Worm (Caenorhabditis elegans) whole organism, L4 larva: ENCODE results near the gene T11G6.2.

ENCODE experiments used
- Y5F2A.4 ChIP-seq: fragments of 200-800 bp; sonication (Bioruptor generic); optimal IDR thresholded peaks from 2 replicates; lab custom pipeline; 2018; ENCODE audit warnings: mild to moderate bottlenecking, missing genetic modification characterization, missing compliant biosample characterization
- daf-19 ChIP-seq: fragments of 200-800 bp; sonication (Bioruptor generic); conservative IDR thresholded peaks from 2 replicates; pipeline ENCODE4 v1.3.6; 2022; ENCODE audit warnings: missing genetic modification characterization, missing compliant biosample characterization
- fkh-10 ChIP-seq: fragments of 150-350 bp; optimal IDR thresholded peaks from 2 replicates; lab custom pipeline; 2014; ENCODE audit warnings: missing biosample characterization, missing genetic modification reagents, missing genetic modification characterization
- lin-15B ChIP-seq: fragments of 150-350 bp; sonication (generic microtip); optimal IDR thresholded peaks from 3 replicates; lab custom pipeline; 2014; ENCODE audit warnings: missing biosample characterization, missing genetic modification characterization
- lsy-2 ChIP-seq, 2 experiments: fragments of 150-350 bp in 1 of 2; sonication (generic microtip) in 1 of 2; optimal IDR thresholded peaks; 2 replicates each; lab custom pipeline; 2014 to 2017; ENCODE audit warnings: missing biosample characterization in 2 of 2, missing genetic modification characterization in 2 of 2
- mep-1 ChIP-seq: fragments of 150-350 bp; sonication (generic microtip); optimal IDR thresholded peaks from 3 replicates; lab custom pipeline; 2014; ENCODE audit warnings: missing biosample characterization, missing genetic modification characterization
- nhr-111 ChIP-seq: fragments of 200-800 bp; sonication (Bioruptor generic); optimal IDR thresholded peaks from 2 replicates; lab custom pipeline; 2018; ENCODE audit warnings: mild to moderate bottlenecking, missing genetic modification characterization, missing compliant biosample characterization
- nhr-237 ChIP-seq: sonication (generic microtip); optimal IDR thresholded peaks from 2 replicates; lab custom pipeline; 2017; ENCODE audit warnings: missing biosample characterization, missing genetic modification characterization
- pha-4 ChIP-seq, 2 experiments: fragments of 150-350 bp in 1 of 2; fragments of 200-800 bp in 1 of 2; sonication (Bioruptor generic) in 1 of 2; IDR thresholded peaks in 1 of 2; optimal IDR thresholded peaks in 1 of 2; 2 replicates each; pipeline versions ENCODE4 v1.3.6 to Lab custom; 2014 to 2022; ENCODE audit warnings: missing genetic modification characterization in 2 of 2, missing genetic modification reagents in 2 of 2, missing biosample characterization in 1 of 2, missing compliant biosample characterization in 1 of 2
- snpc-4 ChIP-seq: fragments of 150-350 bp; optimal IDR thresholded peaks from 2 replicates; lab custom pipeline; 2014; ENCODE audit warnings: missing biosample characterization, missing genetic modification characterization
- unc-39 ChIP-seq: sonication (generic microtip); optimal IDR thresholded peaks from 2 replicates; lab custom pipeline; 2017; ENCODE audit warnings: missing biosample characterization, missing genetic modification characterization
- unc-62 ChIP-seq, 3 experiments: fragments of 150-350 bp in 1 of 3; sonication (generic microtip); optimal IDR thresholded peaks in 2 of 3; peaks in 1 of 3; 1 replicate in 1 of 3; 2 replicates in 2 of 3; lab custom pipeline; 2014 to 2017; ENCODE audit warnings: missing biosample characterization in 3 of 3, missing genetic modification characterization in 3 of 3, missing genetic modification reagents in 3 of 3, missing genotype in 1 of 3
- zag-1 ChIP-seq: fragments of 150-350 bp; optimal IDR thresholded peaks from 2 replicates; lab custom pipeline; 2014; ENCODE audit warnings: missing biosample characterization, missing genetic modification characterization

ce11 chrIV:10811388-10811787 is 46.9 kb downstream of the T11G6.2 start:
- TF ChIP-seq zag-1 = no peak
- TF ChIP-seq unc-39 = no peak
- TF ChIP-seq nhr-237 (tag; lab: Kevin White, UChicago) = no peak
- no peak for TF ChIP-seq snpc-4 (tag; lab: Kevin White, UChicago)
- TF ChIP-seq lsy-2 (tag; optimal IDR thresholded peaks at IDR 0.05; lab: Kevin White, UChicago) = no peak
- no peak for TF ChIP-seq pha-4 (GFP tag; IDR thresholded peaks at IDR 0.05; lab: Robert Waterston, UW)
- no peak for TF ChIP-seq pha-4 (tag; optimal IDR thresholded peaks at IDR 0.05; lab: Kevin White, UChicago)
- TF ChIP-seq nhr-111 (GFP tag; lab: Kevin White, UChicago) = no peak
- no peak for TF ChIP-seq mep-1
- TF ChIP-seq daf-19 (GFP tag; lab: Robert Waterston, UW) = no peak
- no peak for TF ChIP-seq Y5F2A.4 (GFP tag; lab: Kevin White, UChicago)
- no peak for TF ChIP-seq unc-62 (GFP tag; optimal IDR thresholded peaks at IDR 0.05 in 1 of 2; lab: Kevin White, UChicago)
- TF ChIP-seq unc-62 (tag; optimal IDR thresholded peaks at IDR 0.05; lab: Kevin White, UChicago) = no peak
- no peak for TF ChIP-seq lin-15B (tag; lab: Kevin White, UChicago)
- TF ChIP-seq fkh-10 (GFP tag; lab: Kevin White, UChicago) = no peak
